Worm (Caenorhabditis elegans) whole organism, L1 larva: ENCODE data around the gene T04H1.5.

Experiments
- C04F5.9 ChIP-seq: sonication (generic microtip); optimal IDR thresholded peaks from 2 replicates; lab custom pipeline; 2016; ENCODE audit warnings: missing genetic modification characterization, missing compliant biosample characterization
- C16A3.4 ChIP-seq: fragments of 150-350 bp; optimal IDR thresholded peaks from 2 replicates; lab custom pipeline; 2014; ENCODE audit warnings: missing biosample characterization, missing genetic modification characterization
- C34B4.2 ChIP-seq: sonication (generic microtip); optimal IDR thresholded peaks from 2 replicates; lab custom pipeline; 2017; ENCODE audit warnings: mild to moderate bottlenecking, missing genetic modification characterization, missing compliant biosample characterization
- F16B12.6 ChIP-seq: fragments of 150-350 bp; optimal IDR thresholded peaks from 2 replicates; lab custom pipeline; 2014; ENCODE audit warnings: missing biosample characterization, missing genetic modification characterization
- alr-1 ChIP-seq: fragments of 200-800 bp; sonication (Bioruptor generic); optimal IDR thresholded peaks from 2 replicates; lab custom pipeline; 2018; ENCODE audit warnings: borderline replicate concordance, mild to moderate bottlenecking, missing genetic modification characterization, missing compliant biosample characterization
- aly-2 ChIP-seq: fragments of 150-350 bp; optimal IDR thresholded peaks from 2 replicates; lab custom pipeline; 2014; ENCODE audit warnings: missing biosample characterization, missing genetic modification characterization
- blmp-1 ChIP-seq: fragments of 150-350 bp; optimal IDR thresholded peaks from 2 replicates; lab custom pipeline; 2014; ENCODE audit warnings: missing biosample characterization, missing genetic modification characterization
- ceh-8 ChIP-seq: fragments of 200-800 bp; sonication (Bioruptor generic); optimal IDR thresholded peaks from 2 replicates; lab custom pipeline; 2018; ENCODE audit warnings: mild to moderate bottlenecking, missing genetic modification characterization, moderate library complexity, missing compliant biosample characterization
- ces-1 ChIP-seq: fragments of 150-350 bp; optimal IDR thresholded peaks from 2 replicates; lab custom pipeline; 2014; ENCODE audit warnings: missing biosample characterization, missing genetic modification reagents, missing genetic modification characterization
- dsc-1 ChIP-seq: sonication (generic microtip); optimal IDR thresholded peaks from 2 replicates; lab custom pipeline; 2016; ENCODE audit warnings: mild to moderate bottlenecking, missing genetic modification characterization, missing compliant biosample characterization
- efl-1 ChIP-seq, 4 experiments: fragments of 150-350 bp; optimal IDR thresholded peaks in 3 of 4; peaks in 1 of 4; 1 replicate in 1 of 4; 2 replicates in 3 of 4; lab custom pipeline; 2014; ENCODE audit warnings: missing biosample characterization in 2 of 4, missing genetic modification characterization in 2 of 4, missing genetic modification reagents in 2 of 4
- egl-13 ChIP-seq: sonication (generic microtip); optimal IDR thresholded peaks from 2 replicates; lab custom pipeline; 2016; ENCODE audit warnings: missing genotype, missing genetic modification reagents, missing genetic modification characterization, missing compliant biosample characterization
- egl-27 ChIP-seq, 2 experiments: fragments of 150-350 bp in 1 of 2; sonication (generic microtip); optimal IDR thresholded peaks; 3 replicates each; lab custom pipeline; 2017 to 2018; ENCODE audit warnings: missing biosample characterization in 2 of 2, missing genetic modification characterization in 2 of 2, missing genetic modification reagents in 2 of 2
- ets-5 ChIP-seq: fragments of 200-800 bp; sonication (Bioruptor generic); IDR thresholded peaks from 2 replicates; pipeline ENCODE4 v1.3.6; 2022; ENCODE audit warnings: missing genetic modification characterization, missing compliant biosample characterization
- fkh-10 ChIP-seq: sonication (generic microtip); optimal IDR thresholded peaks from 2 replicates; lab custom pipeline; 2017; ENCODE audit warnings: missing biosample characterization, missing genetic modification reagents, missing genetic modification characterization
- fkh-8 ChIP-seq: sonication (generic microtip); optimal IDR thresholded peaks from 2 replicates; lab custom pipeline; 2016; ENCODE audit warnings: mild to moderate bottlenecking, missing genetic modification characterization, missing compliant biosample characterization
- hlh-17 ChIP-seq: fragments of 200-800 bp; sonication (Bioruptor generic); optimal IDR thresholded peaks from 2 replicates; lab custom pipeline; 2018; ENCODE audit warnings: missing genetic modification characterization, mild to moderate bottlenecking, missing compliant biosample characterization, moderate library complexity, borderline replicate concordance
- hlh-4 ChIP-seq: sonication (generic microtip); optimal IDR thresholded peaks from 2 replicates; lab custom pipeline; 2016; ENCODE audit warnings: mild to moderate bottlenecking, missing genetic modification characterization, missing compliant biosample characterization
- hpl-2 ChIP-seq: fragments of 150-350 bp; optimal IDR thresholded peaks from 2 replicates; lab custom pipeline; 2014; ENCODE audit warnings: missing biosample characterization, missing genetic modification reagents, missing genetic modification characterization
- irx-1 ChIP-seq: sonication (generic microtip); optimal IDR thresholded peaks from 2 replicates; lab custom pipeline; 2016; ENCODE audit warnings: missing genetic modification characterization, missing compliant biosample characterization
- jun-1 ChIP-seq: fragments of 150-350 bp; optimal IDR thresholded peaks from 2 replicates; lab custom pipeline; 2014; ENCODE audit warnings: missing biosample characterization, missing genetic modification reagents, missing genetic modification characterization
- lin-13 ChIP-seq: fragments of 150-350 bp; optimal IDR thresholded peaks from 2 replicates; lab custom pipeline; 2014; ENCODE audit warnings: missing biosample characterization, missing genetic modification reagents, missing genetic modification characterization
- lin-14 ChIP-seq: fragments of 200-800 bp; sonication (Bioruptor generic); optimal IDR thresholded peaks from 2 replicates; lab custom pipeline; 2018; ENCODE audit warnings: mild to moderate bottlenecking, missing genetic modification characterization, moderate library complexity, missing compliant biosample characterization
- lin-35 ChIP-seq, 2 experiments: fragments of 150-350 bp; optimal IDR thresholded peaks; 2 replicates each; lab custom pipeline; 2014; ENCODE audit warnings: missing biosample characterization in 2 of 2, missing genetic modification characterization in 2 of 2, missing genetic modification reagents in 2 of 2
- lin-39 ChIP-seq: fragments of 150-350 bp; optimal IDR thresholded peaks from 2 replicates; lab custom pipeline; 2014; ENCODE audit warnings: missing biosample characterization, missing genetic modification reagents, missing genetic modification characterization
- mab-9 ChIP-seq: fragments of 200-800 bp; sonication (Bioruptor generic); IDR thresholded peaks from 2 replicates; pipeline ENCODE4 v1.3.6; 2022; ENCODE audit warnings: missing genetic modification reagents, missing genetic modification characterization, missing compliant biosample characterization
- mef-2 ChIP-seq: fragments of 150-350 bp; optimal IDR thresholded peaks from 2 replicates; lab custom pipeline; 2014; ENCODE audit warnings: missing biosample characterization, missing genetic modification characterization
- mep-1 ChIP-seq: fragments of 150-350 bp; optimal IDR thresholded peaks from 2 replicates; lab custom pipeline; 2014; ENCODE audit warnings: missing biosample characterization, missing genetic modification characterization
- nhr-12 ChIP-seq: sonication (generic microtip); optimal IDR thresholded peaks from 2 replicates; lab custom pipeline; 2017; ENCODE audit warnings: missing biosample characterization, missing genetic modification characterization
- nhr-19 ChIP-seq: fragments of 200-800 bp; sonication (Bioruptor generic); conservative IDR thresholded peaks from 2 replicates; pipeline ENCODE4 v1.3.6; 2022; ENCODE audit warnings: missing genetic modification characterization, missing compliant biosample characterization
- nhr-28 ChIP-seq: fragments of 150-350 bp; optimal IDR thresholded peaks from 2 replicates; lab custom pipeline; 2014; ENCODE audit warnings: missing biosample characterization, missing genetic modification characterization
- nhr-71 ChIP-seq: sonication (generic microtip); optimal IDR thresholded peaks from 2 replicates; lab custom pipeline; 2016; ENCODE audit warnings: mild to moderate bottlenecking, missing genetic modification characterization, moderate library complexity, missing compliant biosample characterization
- nhr-76 ChIP-seq: sonication (generic microtip); optimal IDR thresholded peaks from 2 replicates; lab custom pipeline; 2017; ENCODE audit warnings: missing biosample characterization, missing genetic modification characterization
- nhr-77 ChIP-seq: fragments of 150-350 bp; optimal IDR thresholded peaks from 2 replicates; lab custom pipeline; 2014; ENCODE audit warnings: missing biosample characterization, missing genetic modification characterization
- nhr-90 ChIP-seq: sonication (generic microtip); optimal IDR thresholded peaks from 2 replicates; lab custom pipeline; 2016; ENCODE audit warnings: mild to moderate bottlenecking, missing genetic modification characterization, missing compliant biosample characterization; ENCODE audit not compliant: poor library complexity
- pqm-1 ChIP-seq: sonication (generic microtip); optimal IDR thresholded peaks from 3 replicates; lab custom pipeline; 2017; ENCODE audit warnings: missing biosample characterization, missing genetic modification characterization
- rnt-1 ChIP-seq: sonication (generic microtip); optimal IDR thresholded peaks from 2 replicates; lab custom pipeline; 2016; ENCODE audit warnings: mild to moderate bottlenecking, missing genetic modification characterization, moderate library complexity, missing compliant biosample characterization
- snpc-4 ChIP-seq: fragments of 150-350 bp; optimal IDR thresholded peaks from 2 replicates; lab custom pipeline; 2014; ENCODE audit warnings: missing biosample characterization, missing genetic modification characterization
- snu-23 ChIP-seq: sonication (generic microtip); optimal IDR thresholded peaks from 2 replicates; lab custom pipeline; 2016; ENCODE audit warnings: missing genetic modification characterization, missing compliant biosample characterization
- sox-4 ChIP-seq: sonication (generic microtip); optimal IDR thresholded peaks from 2 replicates; lab custom pipeline; 2016; ENCODE audit warnings: missing genetic modification characterization, missing compliant biosample characterization
- tbx-2 ChIP-seq: sonication (generic microtip); optimal IDR thresholded peaks from 2 replicates; lab custom pipeline; 2016; ENCODE audit warnings: missing genetic modification characterization, missing compliant biosample characterization
- tlp-1 ChIP-seq: fragments of 150-350 bp; optimal IDR thresholded peaks from 2 replicates; lab custom pipeline; 2014; ENCODE audit warnings: missing biosample characterization, missing genetic modification characterization
- unc-130 ChIP-seq: fragments of 150-350 bp; optimal IDR thresholded peaks from 2 replicates; lab custom pipeline; 2017; ENCODE audit warnings: missing biosample characterization, missing genetic modification characterization, inconsistent platforms
- unc-62 ChIP-seq: fragments of 150-350 bp; optimal IDR thresholded peaks from 2 replicates; lab custom pipeline; 2014; ENCODE audit warnings: missing biosample characterization, missing genetic modification reagents, missing genetic modification characterization
- zag-1 ChIP-seq: fragments of 150-350 bp; optimal IDR thresholded peaks from 2 replicates; lab custom pipeline; 2014; ENCODE audit warnings: missing biosample characterization, missing genetic modification characterization
- zip-4 ChIP-seq: fragments of 200-800 bp; sonication (Bioruptor generic); optimal IDR thresholded peaks from 2 replicates; lab custom pipeline; 2018; ENCODE audit warnings: mild to moderate bottlenecking, missing genetic modification characterization, moderate library complexity, missing compliant biosample characterization

Gene T04H1.5

ce11 chrV:12269272-12269767 lies 18.2 kb downstream of the T04H1.5 start, which contains the start of gene twk-24:
Gene twk-24 (minus strand): TSS chrV:12269322.
- TF ChIP-seq snu-23 (GFP tag; lab: Kevin White, UChicago) (no peak), tlp-1 (tag; lab: Kevin White, UChicago) (no peak), unc-130 (tag; lab: Kevin White, UChicago) (peak; percentile 14), mep-1 (tag; lab: Kevin White, UChicago) (peak; percentile 8), C16A3.4 (tag; lab: Kevin White, UChicago) (no peak), lin-14 (GFP tag; lab: Kevin White, UChicago) (peak; percentile 72), mab-9 (no peak), nhr-77 (tag; lab: Kevin White, UChicago) (no peak), efl-1 (optimal IDR thresholded peaks at IDR 0.05; lab: Kevin White, UChicago) (peak in 1 of 2 experiments; percentile 0), efl-1 (GFP tag; optimal IDR thresholded peaks at IDR 0.05 in 1 of 2; lab: Kevin White, UChicago) (no peak), jun-1 (tag; lab: Kevin White, UChicago) (no peak), tbx-2 (tag; lab: Kevin White, UChicago) (no peak), nhr-76 (tag; lab: Kevin White, UChicago) (no peak), lin-13 (GFP tag; lab: Kevin White, UChicago) (no peak), hlh-4 (tag; lab: Kevin White, UChicago) (no peak), pqm-1 (no peak), ets-5 (GFP tag; lab: Robert Waterston, UW) (no peak), snpc-4 (no peak), lin-39 (no peak), ceh-8 (no peak), hlh-17 (GFP tag; lab: Kevin White, UChicago) (no peak), zip-4 (GFP tag; lab: Kevin White, UChicago) (no peak), C04F5.9 (tag; lab: Kevin White, UChicago) (no peak), dsc-1 (tag; lab: Kevin White, UChicago) (no peak), irx-1 (tag; lab: Kevin White, UChicago) (no peak), sox-4 (no peak), egl-27 (tag; optimal IDR thresholded peaks at IDR 0.05; lab: Kevin White, UChicago) (no peak), nhr-90 (tag; lab: Kevin White, UChicago) (no peak), hpl-2 (no peak), lin-35 (GFP tag; optimal IDR thresholded peaks at IDR 0.05; lab: Kevin White, UChicago) (no peak), mef-2 (no peak), fkh-8 (no peak), aly-2 (tag; lab: Kevin White, UChicago) (no peak), F16B12.6 (tag; lab: Kevin White, UChicago) (no peak), alr-1 (tag; lab: Kevin White, UChicago) (no peak), nhr-12 (tag; lab: Kevin White, UChicago) (no peak), nhr-28 (no peak), zag-1 (tag; lab: Kevin White, UChicago) (no peak), nhr-19 (no peak), ces-1 (GFP tag; lab: Kevin White, UChicago) (no peak), C34B4.2 (no peak), nhr-71 (peak; percentile 43), fkh-10 (no peak), unc-62 (GFP tag; lab: Kevin White, UChicago) (no peak), rnt-1 (tag; lab: Kevin White, UChicago) (peak; percentile 51), egl-13 (tag; lab: Kevin White, UChicago) (no peak), blmp-1 (tag; lab: Kevin White, UChicago) (no peak)
